Worm (Caenorhabditis elegans) whole organism, L3 larva: ENCODE results near the gene col-79.

Experiments
- aly-2 ChIP-seq: fragments of 150-350 bp; optimal IDR thresholded peaks from 2 replicates; lab custom pipeline; 2014; ENCODE audit warnings: missing biosample characterization, missing genetic modification characterization
- elt-1 ChIP-seq: fragments of 150-350 bp; optimal IDR thresholded peaks from 2 replicates; lab custom pipeline; 2014; ENCODE audit warnings: missing biosample characterization, missing genetic modification characterization
- fos-1 ChIP-seq: fragments of 150-350 bp; optimal IDR thresholded peaks from 2 replicates; lab custom pipeline; 2014; ENCODE audit warnings: missing biosample characterization, missing genetic modification characterization
- jun-1 ChIP-seq: fragments of 150-350 bp; optimal IDR thresholded peaks from 2 replicates; lab custom pipeline; 2014; ENCODE audit warnings: missing biosample characterization, missing genetic modification reagents, missing genetic modification characterization
- lin-15B ChIP-seq: fragments of 150-350 bp; optimal IDR thresholded peaks from 2 replicates; lab custom pipeline; 2014; ENCODE audit warnings: missing biosample characterization, missing genetic modification characterization
- mdl-1 ChIP-seq: fragments of 150-350 bp; optimal IDR thresholded peaks from 2 replicates; lab custom pipeline; 2014; ENCODE audit warnings: missing biosample characterization, missing genetic modification characterization
- nhr-11 ChIP-seq: fragments of 150-350 bp; optimal IDR thresholded peaks from 2 replicates; lab custom pipeline; 2014; ENCODE audit warnings: missing biosample characterization, missing genetic modification characterization
- nhr-12 ChIP-seq: fragments of 150-350 bp; optimal IDR thresholded peaks from 2 replicates; lab custom pipeline; 2014; ENCODE audit warnings: missing biosample characterization, missing genetic modification characterization
- nhr-237 ChIP-seq: fragments of 150-350 bp; optimal IDR thresholded peaks from 2 replicates; lab custom pipeline; 2014; ENCODE audit warnings: missing biosample characterization, missing genetic modification characterization
- nhr-28 ChIP-seq: fragments of 150-350 bp; optimal IDR thresholded peaks from 2 replicates; lab custom pipeline; 2014; ENCODE audit warnings: missing biosample characterization, missing genetic modification characterization
- nhr-76 ChIP-seq: fragments of 150-350 bp; sonication (generic microtip); optimal IDR thresholded peaks from 5 replicates; lab custom pipeline; 2014; ENCODE audit warnings: missing biosample characterization, missing genetic modification characterization
- nhr-77 ChIP-seq: fragments of 150-350 bp; optimal IDR thresholded peaks from 2 replicates; lab custom pipeline; 2014; ENCODE audit warnings: missing biosample characterization, missing genetic modification characterization

DNA sequence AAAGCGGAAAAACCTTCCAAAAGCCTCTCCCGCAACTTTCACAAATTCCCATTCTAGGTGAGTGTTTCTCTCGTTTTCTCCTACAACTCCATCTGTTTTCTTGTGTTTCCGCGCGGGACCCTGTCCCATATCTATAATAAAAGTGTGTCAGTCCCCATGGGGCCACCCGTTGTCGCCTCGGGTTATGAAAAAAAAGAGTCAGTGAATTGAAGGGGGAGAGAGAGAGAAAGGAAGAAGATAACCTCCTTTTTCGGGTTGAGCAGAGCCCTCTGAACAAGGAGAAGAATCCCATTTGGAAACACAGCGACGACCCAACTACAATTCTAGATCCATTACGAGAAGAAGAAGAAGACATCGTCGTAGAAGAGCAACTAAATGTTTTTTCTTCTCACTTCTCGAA, 13.7 kb downstream of the col-79 start, which contains the start of gene C09G5.13:
- TF ChIP-seq nhr-76 (tag; lab: Kevin White, UChicago) (no peak), nhr-237 (no peak), nhr-12 (tag; lab: Kevin White, UChicago) (no peak), nhr-11 (tag; lab: Kevin White, UChicago) (no peak), jun-1 (tag; lab: Kevin White, UChicago) (no peak), fos-1 (tag; lab: Kevin White, UChicago) (no peak), aly-2 (tag; lab: Kevin White, UChicago) (no peak), nhr-77 (tag; lab: Kevin White, UChicago) (no peak), nhr-28 (tag; lab: Kevin White, UChicago) (no peak), mdl-1 (tag; lab: Kevin White, UChicago) (no peak), lin-15B (tag; lab: Kevin White, UChicago) (no peak), elt-1 (tag; lab: Kevin White, UChicago) (no peak)
